Worm (Caenorhabditis elegans) whole organism, late embryonic: ENCODE results near the gene W01D2.6.

Source experiments
- F13H6.1 ChIP-seq: sonication (generic microtip); optimal IDR thresholded peaks from 2 replicates; lab custom pipeline; 2016; ENCODE audit warnings: missing genetic modification characterization, missing compliant biosample characterization
- ahr-1 ChIP-seq: sonication (generic microtip); optimal IDR thresholded peaks from 2 replicates; lab custom pipeline; 2016; ENCODE audit warnings: missing genetic modification characterization, missing compliant biosample characterization
- ceh-14 ChIP-seq: sonication (generic microtip); optimal IDR thresholded peaks from 2 replicates; lab custom pipeline; 2016; ENCODE audit warnings: missing genotype, missing genetic modification characterization, missing compliant biosample characterization
- ceh-19 ChIP-seq: fragments of 200-800 bp; sonication (Bioruptor generic); optimal IDR thresholded peaks from 2 replicates; lab custom pipeline; 2018; ENCODE audit warnings: mild to moderate bottlenecking, missing genetic modification characterization, missing compliant biosample characterization
- ceh-24 ChIP-seq: sonication (generic microtip); optimal IDR thresholded peaks from 2 replicates; lab custom pipeline; 2016; ENCODE audit warnings: mild to moderate bottlenecking, missing genetic modification characterization, missing compliant biosample characterization
- ceh-31 ChIP-seq: sonication (generic microtip); optimal IDR thresholded peaks from 2 replicates; lab custom pipeline; 2016; ENCODE audit warnings: missing genetic modification characterization, missing compliant biosample characterization
- ceh-9 ChIP-seq: sonication (generic microtip); optimal IDR thresholded peaks from 2 replicates; lab custom pipeline; 2016; ENCODE audit warnings: mild to moderate bottlenecking, missing genetic modification characterization, inconsistent platforms, missing compliant biosample characterization
- che-1 ChIP-seq: sonication (generic microtip); optimal IDR thresholded peaks from 2 replicates; lab custom pipeline; 2016; ENCODE audit warnings: mild to moderate bottlenecking, missing genetic modification characterization, missing compliant biosample characterization
- dmd-4 ChIP-seq: sonication (generic microtip); optimal IDR thresholded peaks from 2 replicates; lab custom pipeline; 2016; ENCODE audit warnings: borderline replicate concordance, missing genetic modification characterization, missing compliant biosample characterization
- dve-1 ChIP-seq: sonication (generic microtip); optimal IDR thresholded peaks from 2 replicates; lab custom pipeline; 2017; ENCODE audit warnings: antibody characterized with exemption, mild to moderate bottlenecking, missing genetic modification characterization, missing compliant biosample characterization
- elt-2 ChIP-seq: sonication (generic microtip); optimal IDR thresholded peaks from 2 replicates; lab custom pipeline; 2016; ENCODE audit warnings: missing genetic modification reagents, missing genetic modification characterization, missing compliant biosample characterization
- fax-1 ChIP-seq: sonication (generic microtip); optimal IDR thresholded peaks from 2 replicates; lab custom pipeline; 2016; ENCODE audit warnings: missing genotype, missing genetic modification characterization, missing compliant biosample characterization
- fkh-10 ChIP-seq: fragments of 150-350 bp; optimal IDR thresholded peaks from 2 replicates; lab custom pipeline; 2014; ENCODE audit warnings: missing biosample characterization, missing genetic modification reagents, missing genetic modification characterization
- hlh-13 ChIP-seq: fragments of 200-800 bp; sonication (Bioruptor generic); optimal IDR thresholded peaks from 2 replicates; lab custom pipeline; 2018; ENCODE audit warnings: mild to moderate bottlenecking, missing genetic modification characterization, missing compliant biosample characterization
- hlh-15 ChIP-seq: sonication (generic microtip); optimal IDR thresholded peaks from 2 replicates; lab custom pipeline; 2016; ENCODE audit warnings: missing genetic modification characterization, missing compliant biosample characterization
- hlh-30 ChIP-seq: sonication (generic microtip); optimal IDR thresholded peaks from 2 replicates; lab custom pipeline; 2017; ENCODE audit warnings: antibody characterized with exemption, missing genetic modification characterization, missing compliant biosample characterization; ENCODE audit not compliant: insufficient read depth
- lin-11 ChIP-seq: fragments of 200-800 bp; sonication (Bioruptor generic); optimal IDR thresholded peaks from 2 replicates; lab custom pipeline; 2018; ENCODE audit warnings: mild to moderate bottlenecking, missing genetic modification characterization, missing compliant biosample characterization
- madf-2 ChIP-seq: sonication (generic microtip); optimal IDR thresholded peaks from 2 replicates; lab custom pipeline; 2017; ENCODE audit warnings: missing genetic modification characterization, missing compliant biosample characterization
- nfya-1 ChIP-seq: sonication (generic microtip); optimal IDR thresholded peaks from 2 replicates; lab custom pipeline; 2017; ENCODE audit warnings: missing genetic modification characterization, mild to moderate bottlenecking, missing compliant biosample characterization, antibody characterized with exemption, moderate library complexity
- nhr-232 ChIP-seq: sonication (generic microtip); optimal IDR thresholded peaks from 2 replicates; lab custom pipeline; 2016; ENCODE audit warnings: missing genetic modification characterization, missing compliant biosample characterization
- odd-2 ChIP-seq: sonication (generic microtip); optimal IDR thresholded peaks from 2 replicates; lab custom pipeline; 2017; ENCODE audit warnings: antibody characterized with exemption, mild to moderate bottlenecking, missing genetic modification characterization, missing compliant biosample characterization
- pag-3 ChIP-seq: sonication (generic microtip); optimal IDR thresholded peaks from 2 replicates; lab custom pipeline; 2016; ENCODE audit warnings: missing compliant biosample characterization, missing genetic modification characterization, borderline replicate concordance
- pat-9 ChIP-seq: fragments of 200-800 bp; sonication (Bioruptor generic); optimal IDR thresholded peaks from 2 replicates; lab custom pipeline; 2018; ENCODE audit warnings: mild to moderate bottlenecking, missing genetic modification characterization, moderate library complexity, missing compliant biosample characterization
- pax-1 ChIP-seq: fragments of 150-350 bp; optimal IDR thresholded peaks from 2 replicates; lab custom pipeline; 2014; ENCODE audit warnings: missing biosample characterization, missing genetic modification characterization
- ref-2 ChIP-seq: sonication (generic microtip); optimal IDR thresholded peaks from 2 replicates; lab custom pipeline; 2016; ENCODE audit warnings: missing genetic modification characterization, missing compliant biosample characterization
- rnt-1 ChIP-seq: sonication (generic microtip); optimal IDR thresholded peaks from 2 replicates; lab custom pipeline; 2016; ENCODE audit warnings: missing genetic modification characterization, missing compliant biosample characterization
- sdc-2 ChIP-seq: sonication (generic microtip); optimal IDR thresholded peaks from 2 replicates; lab custom pipeline; 2016; ENCODE audit warnings: missing genotype, missing genetic modification characterization, missing compliant biosample characterization
- tbx-2 ChIP-seq: sonication (generic microtip); optimal IDR thresholded peaks from 2 replicates; lab custom pipeline; 2016; ENCODE audit warnings: missing genetic modification characterization, missing compliant biosample characterization
- unc-3 ChIP-seq, 2 experiments: fragments of 200-800 bp in 1 of 2; sonication (Bioruptor generic) in 1 of 2; sonication (generic microtip) in 1 of 2; conservative IDR thresholded peaks in 1 of 2; optimal IDR thresholded peaks in 1 of 2; 2 replicates each; pipeline versions ENCODE4 v1.3.6 to Lab custom; 2016 to 2022; ENCODE audit warnings: missing compliant biosample characterization in 2 of 2, missing genetic modification characterization in 2 of 2, missing genetic modification reagents in 1 of 2
- unc-42 ChIP-seq: sonication (generic microtip); optimal IDR thresholded peaks from 2 replicates; lab custom pipeline; 2016; ENCODE audit warnings: missing genotype, missing genetic modification characterization, missing compliant biosample characterization
- unc-55 ChIP-seq: sonication (generic microtip); optimal IDR thresholded peaks from 2 replicates; lab custom pipeline; 2017; ENCODE audit warnings: missing biosample characterization, missing genetic modification reagents, missing genetic modification characterization
- ztf-16 ChIP-seq: sonication (generic microtip); optimal IDR thresholded peaks from 2 replicates; lab custom pipeline; 2017; ENCODE audit warnings: missing genetic modification characterization, missing compliant biosample characterization

The W01D2.6 gene

DNA sequence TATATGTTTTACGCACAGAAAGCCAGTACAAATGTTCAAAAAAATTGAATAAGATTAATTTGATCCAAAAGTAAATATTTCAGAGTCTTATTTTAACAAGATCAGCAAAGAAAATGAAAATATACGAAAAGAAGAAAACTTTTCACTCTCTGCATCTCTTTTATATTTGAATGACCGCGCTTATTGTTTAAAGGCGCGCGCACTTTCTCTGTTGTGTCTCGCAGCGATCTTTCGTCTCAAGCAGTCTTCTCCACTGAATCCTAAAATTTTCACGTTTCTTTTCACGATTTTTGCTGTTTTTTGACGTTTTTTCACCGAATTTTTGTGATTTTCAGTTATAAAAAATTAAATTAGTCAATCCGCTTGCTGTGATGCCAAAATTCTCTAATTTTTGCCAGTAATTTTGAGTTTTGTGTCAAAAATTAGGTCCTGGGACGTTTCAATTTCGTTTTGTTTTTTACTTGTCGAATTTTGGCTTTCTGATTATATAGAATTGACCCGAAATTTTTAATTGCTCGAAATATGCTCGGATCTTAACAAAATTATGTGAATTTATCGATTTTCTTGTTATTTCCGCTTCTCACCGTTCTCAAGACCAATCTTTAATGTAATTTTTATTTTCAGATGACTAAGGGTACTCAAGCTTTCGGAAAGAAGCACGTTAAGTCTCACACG, 6.2 kb downstream of the W01D2.6 start, which contains the start of gene W01D2.1:
Gene W01D2.1 (plus strand): TSS at position 625 of the 675 bp plus-strand sequence.
- peak; percentile 46 for TF ChIP-seq nfya-1 (tag; lab: Kevin White, UChicago)
- no peak for TF ChIP-seq madf-2 (tag; lab: Kevin White, UChicago)
- TF ChIP-seq che-1 (tag; lab: Kevin White, UChicago) = no peak
- no peak for TF ChIP-seq pat-9
- TF ChIP-seq dve-1 (tag; lab: Kevin White, UChicago) = peak; percentile 66
- TF ChIP-seq dmd-4 (tag; lab: Kevin White, UChicago) = no peak
- TF ChIP-seq sdc-2 (tag; lab: Kevin White, UChicago) = no peak
- TF ChIP-seq hlh-15 (tag; lab: Kevin White, UChicago) = no peak
- TF ChIP-seq fax-1 = no peak
- no peak for TF ChIP-seq unc-42 (tag; lab: Kevin White, UChicago)
- no peak for TF ChIP-seq hlh-13 (GFP tag; lab: Kevin White, UChicago)
- TF ChIP-seq lin-11 (tag; lab: Kevin White, UChicago) = no peak
- no peak for TF ChIP-seq fkh-10 (GFP tag; lab: Kevin White, UChicago)
- TF ChIP-seq ceh-14 (tag; lab: Kevin White, UChicago) = no peak
- peak; percentile 25 for TF ChIP-seq pax-1 (tag; lab: Kevin White, UChicago)
- TF ChIP-seq rnt-1 = no peak
- peak; percentile 63 for TF ChIP-seq unc-55 (GFP tag; lab: Kevin White, UChicago)
- TF ChIP-seq elt-2 = peak; percentile 37
- TF ChIP-seq ceh-31 (tag; lab: Kevin White, UChicago) = peak; percentile 51
- TF ChIP-seq tbx-2 (tag; lab: Kevin White, UChicago) = peak; percentile 15

- TF ChIP-seq ztf-16 (tag; lab: Kevin White, UChicago) = no peak
- no peak for TF ChIP-seq ceh-9 (tag; lab: Kevin White, UChicago)
- no peak for TF ChIP-seq nhr-232 (tag; lab: Kevin White, UChicago)
- no peak for TF ChIP-seq unc-3 (GFP tag; conservative IDR thresholded peaks at IDR 0.05; lab: Robert Waterston, UW)
- no peak for TF ChIP-seq unc-3 (tag; optimal IDR thresholded peaks at IDR 0.05; lab: Kevin White, UChicago)
- TF ChIP-seq dve-1 (tag; lab: Kevin White, UChicago) = no peak
- TF ChIP-seq, all 69 proteins: peak for 0
Measured at ce11 chrII:14816086-14816485, 7.3 kb downstream of the W01D2.6 start.

DNA sequence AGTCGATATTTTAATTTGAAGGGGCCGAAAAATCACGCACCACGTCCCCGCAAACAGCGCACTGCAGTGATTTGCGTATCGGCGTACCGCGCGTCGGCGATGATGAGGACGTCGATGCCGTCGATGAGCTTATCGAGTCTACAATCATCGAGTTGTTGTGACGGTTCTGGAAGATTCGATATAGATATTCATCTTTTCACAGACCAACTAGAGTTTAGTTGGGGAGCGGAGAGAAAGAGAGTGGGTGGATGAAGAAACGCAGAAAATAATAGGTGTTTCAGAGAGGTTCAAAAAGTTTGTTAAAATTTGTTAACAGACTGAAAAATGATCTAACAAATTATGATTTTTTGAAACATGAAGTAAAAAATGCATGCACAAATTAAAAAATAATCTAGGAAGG, 9.6 kb downstream of the W01D2.6 start, which contains the start of gene nhr-61:
Gene nhr-61 (minus strand): TSS at position 168 of the 400 bp plus-strand sequence.
- TF ChIP-seq unc-3 (GFP tag; conservative IDR thresholded peaks at IDR 0.05; lab: Robert Waterston, UW) (no peak), unc-3 (tag; optimal IDR thresholded peaks at IDR 0.05; lab: Kevin White, UChicago) (no peak), ceh-14 (tag; lab: Kevin White, UChicago) (no peak), sdc-2 (tag; lab: Kevin White, UChicago) (no peak), F13H6.1 (no peak), ceh-31 (tag; lab: Kevin White, UChicago) (no peak), hlh-30 (no peak), che-1 (tag; lab: Kevin White, UChicago) (no peak), ahr-1 (no peak), pag-3 (tag; lab: Kevin White, UChicago) (no peak), odd-2 (tag; lab: Kevin White, UChicago) (no peak)

- TF ChIP-seq ceh-24 (tag; lab: Kevin White, UChicago) (no peak), dve-1 (tag; lab: Kevin White, UChicago) (peak; percentile 86), ref-2 (no peak), ceh-19 (no peak), madf-2 (tag; lab: Kevin White, UChicago) (no peak)
- TF ChIP-seq, all 69 proteins: peak for 1
Measured at ce11 chrII:14819258-14819985, 10.6 kb downstream of the W01D2.6 start.
